Fruit fly (Drosophila melanogaster) whole organism, embryonic: Measurements from ENCODE around the gene niki.
A peak's percentile ranks its signal among the peaks of the same experiment; 100 is the strongest.

Source experiments
- Aef1 ChIP-seq: fragments of 200-800 bp; sonication (Bioruptor generic); IDR thresholded peaks from 3 replicates; pipeline ENCODE4 v1.3.6; 2022; ENCODE audit warnings: missing biosample characterization, missing genetic modification characterization
- CG10267 ChIP-seq: fragments of 200-800 bp; sonication (Bioruptor generic); optimal IDR thresholded peaks from 2 replicates; lab custom pipeline; 2018; ENCODE audit warnings: missing biosample characterization, mild to moderate bottlenecking, missing genetic modification characterization, moderate library complexity
- CG11093 ChIP-seq: fragments of 200-800 bp; sonication (Bioruptor generic); IDR thresholded peaks from 3 replicates; pipeline ENCODE4 v1.3.6; 2022; ENCODE audit warnings: missing biosample characterization, missing genetic modification characterization
- CG13287 ChIP-seq: fragments of 200-800 bp; sonication (Bioruptor generic); IDR thresholded peaks from 2 replicates; pipeline ENCODE4 v1.3.6; 2022; ENCODE audit warnings: missing biosample characterization, missing genetic modification characterization; ENCODE audit not compliant: partially characterized antibody
- CG14050 ChIP-seq: fragments of 200-800 bp; sonication (Bioruptor generic); IDR thresholded peaks from 3 replicates; pipeline ENCODE4 v1.3.6; 2022; ENCODE audit warnings: missing biosample characterization, missing genetic modification characterization
- CG14710 ChIP-seq: fragments of 200-800 bp; sonication (Bioruptor generic); optimal IDR thresholded peaks from 3 replicates; lab custom pipeline; 2019; ENCODE audit warnings: missing biosample characterization, mild to moderate bottlenecking, missing genetic modification characterization, moderate library complexity
- CG17829 ChIP-seq: fragments of 200-800 bp; optimal IDR thresholded peaks from 2 replicates; lab custom pipeline; 2019; ENCODE audit warnings: missing biosample characterization, mild to moderate bottlenecking, missing genetic modification characterization, moderate library complexity
- CG2116 ChIP-seq: fragments of 200-800 bp; sonication (Bioruptor generic); optimal IDR thresholded peaks from 3 replicates; lab custom pipeline; 2018; ENCODE audit warnings: missing biosample characterization, mild to moderate bottlenecking, missing genetic modification characterization
- CG3065 ChIP-seq: fragments of 200-800 bp; sonication (Bioruptor generic); optimal IDR thresholded peaks from 2 replicates; lab custom pipeline; 2016; ENCODE audit warnings: missing biosample characterization, missing genetic modification characterization
- CG3847 ChIP-seq: fragments of 200-800 bp; sonication (Bioruptor generic); IDR thresholded peaks from 2 replicates; pipeline ENCODE4 v1.3.6; 2022; ENCODE audit warnings: missing biosample characterization, missing genetic modification characterization
- CG4617 ChIP-seq: fragments of 200-800 bp; sonication (Bioruptor generic); optimal IDR thresholded peaks from 3 replicates; lab custom pipeline; 2016; ENCODE audit warnings: missing biosample characterization, missing genetic modification characterization, borderline replicate concordance
- CG4730 ChIP-seq: fragments of 200-800 bp; sonication (Bioruptor generic); IDR thresholded peaks from 2 replicates; pipeline ENCODE4 v1.3.6; 2022; ENCODE audit warnings: missing biosample characterization, missing genetic modification characterization
- CG5245 ChIP-seq: fragments of 200-800 bp; sonication (Bioruptor generic); optimal IDR thresholded peaks from 3 replicates; lab custom pipeline; 2016; ENCODE audit warnings: missing biosample characterization, missing genetic modification characterization
- CG6654 ChIP-seq: fragments of 200-800 bp; sonication (Bioruptor generic); optimal IDR thresholded peaks from 2 replicates; lab custom pipeline; 2017; ENCODE audit warnings: missing biosample characterization, mild to moderate bottlenecking, missing genetic modification characterization
- CG8478 ChIP-seq: fragments of >200 bp; optimal IDR thresholded peaks from 2 replicates; lab custom pipeline; 2018
- CG9797 ChIP-seq: fragments of 200-800 bp; sonication (Bioruptor generic); optimal IDR thresholded peaks from 3 replicates; lab custom pipeline; 2018; ENCODE audit warnings: missing biosample characterization, mild to moderate bottlenecking, missing genetic modification characterization
- Deaf1 ChIP-seq: fragments of 200-800 bp; optimal IDR thresholded peaks from 3 replicates; lab custom pipeline; 2019; ENCODE audit warnings: missing biosample characterization, mild to moderate bottlenecking, missing genetic modification characterization, moderate library complexity
- Dll ChIP-seq: fragments of 200-800 bp; sonication (Bioruptor generic); IDR thresholded peaks from 4 replicates; pipeline ENCODE4 v1.3.6; 2022; ENCODE audit warnings: missing biosample characterization, missing genetic modification characterization; ENCODE audit not compliant: partially characterized antibody
- Dp ChIP-seq: fragments of 200-800 bp; sonication (Bioruptor generic); optimal IDR thresholded peaks from 2 replicates; lab custom pipeline; 2018; ENCODE audit warnings: missing biosample characterization, mild to moderate bottlenecking, missing genetic modification characterization, moderate library complexity
- E2f2 ChIP-seq: fragments of 200-800 bp; sonication (Bioruptor generic); IDR thresholded peaks from 2 replicates; pipeline ENCODE4 v1.3.6; 2022; ENCODE audit warnings: missing biosample characterization, missing genetic modification characterization
- Fer3 ChIP-seq: fragments of 200-800 bp; sonication (Bioruptor generic); optimal IDR thresholded peaks from 2 replicates; lab custom pipeline; 2018; ENCODE audit warnings: missing biosample characterization, mild to moderate bottlenecking, missing genetic modification characterization, moderate library complexity
- HLH3B ChIP-seq: fragments of 200-800 bp; sonication (Bioruptor generic); IDR thresholded peaks from 2 replicates; pipeline ENCODE4 v1.3.6; 2022; ENCODE audit warnings: missing biosample characterization, missing genetic modification characterization
- Hmx ChIP-seq: fragments of 200-800 bp; sonication (Bioruptor generic); optimal IDR thresholded peaks from 2 replicates; lab custom pipeline; 2016; ENCODE audit warnings: missing biosample characterization, missing genetic modification characterization
- MBD-R2 ChIP-seq: fragments of 200-800 bp; sonication (Bioruptor generic); IDR thresholded peaks from 2 replicates; pipeline ENCODE4 v1.3.6; 2022; ENCODE audit warnings: missing biosample characterization, missing genetic modification characterization
- MESR4 ChIP-seq: fragments of 200-800 bp; sonication (Bioruptor generic); optimal IDR thresholded peaks from 2 replicates; lab custom pipeline; 2018; ENCODE audit warnings: missing biosample characterization, mild to moderate bottlenecking, missing genetic modification characterization, moderate library complexity
- NFAT ChIP-seq: fragments of 200-800 bp; sonication (Bioruptor generic); IDR thresholded peaks from 2 replicates; pipeline ENCODE4 v1.3.6; 2022; ENCODE audit warnings: missing biosample characterization, missing genetic modification characterization
- NK7.1 ChIP-seq: fragments of 200-800 bp; sonication (Bioruptor generic); optimal IDR thresholded peaks from 3 replicates; lab custom pipeline; 2016; ENCODE audit warnings: missing biosample characterization, missing genetic modification characterization
- Scr ChIP-seq: fragments of 200-800 bp; sonication (Bioruptor generic); IDR thresholded peaks from 2 replicates; pipeline ENCODE4 v1.3.6; 2022; ENCODE audit warnings: missing biosample characterization, missing genetic modification characterization; ENCODE audit not compliant: partially characterized antibody
- Sox102F ChIP-seq: fragments of 200-800 bp; sonication (Bioruptor generic); optimal IDR thresholded peaks from 2 replicates; lab custom pipeline; 2018; ENCODE audit warnings: missing biosample characterization, mild to moderate bottlenecking, missing genetic modification characterization, moderate library complexity
- Stat92E ChIP-seq, 3 experiments: fragments of >200 bp in 2 of 3; fragments of 200-800 bp in 1 of 3; sonication (Bioruptor generic) in 1 of 3; optimal IDR thresholded peaks; 2 replicates each; lab custom pipeline; 2017 to 2019; ENCODE audit warnings: missing biosample characterization in 3 of 3, missing genetic modification characterization in 3 of 3, mild to moderate bottlenecking in 1 of 3, moderate library complexity in 1 of 3
- YL-1 ChIP-seq: fragments of 200-800 bp; sonication (Bioruptor generic); optimal IDR thresholded peaks from 3 replicates; lab custom pipeline; 2017; ENCODE audit warnings: missing biosample characterization, mild to moderate bottlenecking, missing genetic modification characterization
- abd-A ChIP-seq: fragments of 200-800 bp; sonication (Bioruptor generic); optimal IDR thresholded peaks from 3 replicates; lab custom pipeline; 2019; ENCODE audit warnings: missing biosample characterization, mild to moderate bottlenecking, missing genetic modification characterization, moderate library complexity
- bbx ChIP-seq: fragments of 200-800 bp; sonication (Bioruptor generic); IDR thresholded peaks from 2 replicates; pipeline ENCODE4 v1.3.6; 2022; ENCODE audit warnings: missing biosample characterization, missing genetic modification characterization; ENCODE audit not compliant: partially characterized antibody
- ci ChIP-seq: fragments of 200-800 bp; sonication (Bioruptor generic); IDR thresholded peaks from 3 replicates; pipeline ENCODE4 v1.3.6; 2022; ENCODE audit warnings: missing biosample characterization, missing genetic modification characterization
- ftz-f1 ChIP-seq: fragments of 200-800 bp; sonication (Bioruptor generic); optimal IDR thresholded peaks from 2 replicates; lab custom pipeline; 2016; ENCODE audit warnings: missing biosample characterization, missing genetic modification characterization
- gfzf ChIP-seq: fragments of 200-800 bp; sonication (Bioruptor generic); optimal IDR thresholded peaks from 2 replicates; lab custom pipeline; 2016; ENCODE audit warnings: missing biosample characterization, mild to moderate bottlenecking, missing genetic modification characterization, moderate library complexity
- kay ChIP-seq: fragments of 200-800 bp; sonication (Bioruptor generic); optimal IDR thresholded peaks from 2 replicates; lab custom pipeline; 2016; ENCODE audit warnings: missing biosample characterization, missing genetic modification characterization
- ken ChIP-seq: fragments of 200-800 bp; sonication (Bioruptor generic); IDR thresholded peaks from 3 replicates; pipeline ENCODE4 v1.3.6; 2022; ENCODE audit warnings: missing biosample characterization, missing genetic modification characterization
- lab ChIP-seq: fragments of 200-800 bp; sonication (Bioruptor generic); optimal IDR thresholded peaks from 3 replicates; lab custom pipeline; 2017; ENCODE audit warnings: missing biosample characterization, missing genetic modification characterization, mild to moderate bottlenecking, moderate library complexity, missing genetic modification reagents
- org-1 ChIP-seq: fragments of 200-800 bp; sonication (Bioruptor generic); optimal IDR thresholded peaks from 2 replicates; lab custom pipeline; 2017; ENCODE audit warnings: missing biosample characterization, missing genetic modification characterization
- pzg ChIP-seq: fragments of 200-800 bp; sonication (Bioruptor generic); optimal IDR thresholded peaks from 3 replicates; lab custom pipeline; 2018; ENCODE audit warnings: missing biosample characterization, mild to moderate bottlenecking, missing genetic modification characterization, moderate library complexity
- rib ChIP-seq: fragments of 200-800 bp; sonication (Bioruptor generic); IDR thresholded peaks from 2 replicates; pipeline ENCODE4 v1.3.6; 2022; ENCODE audit warnings: missing biosample characterization, missing genetic modification characterization
- seq ChIP-seq: fragments of 200-800 bp; sonication (Bioruptor generic); IDR thresholded peaks from 2 replicates; pipeline ENCODE4 v1.3.6; 2022; ENCODE audit warnings: missing biosample characterization, missing genetic modification characterization
- stwl ChIP-seq: fragments of 200-800 bp; sonication (Bioruptor generic); optimal IDR thresholded peaks from 3 replicates; lab custom pipeline; 2018; ENCODE audit warnings: missing biosample characterization, mild to moderate bottlenecking, missing genetic modification characterization, moderate library complexity
- trem ChIP-seq: fragments of 200-800 bp; optimal IDR thresholded peaks from 3 replicates; lab custom pipeline; 2019; ENCODE audit warnings: missing biosample characterization, mild to moderate bottlenecking, missing genetic modification characterization, moderate library complexity

niki gene

DNA sequence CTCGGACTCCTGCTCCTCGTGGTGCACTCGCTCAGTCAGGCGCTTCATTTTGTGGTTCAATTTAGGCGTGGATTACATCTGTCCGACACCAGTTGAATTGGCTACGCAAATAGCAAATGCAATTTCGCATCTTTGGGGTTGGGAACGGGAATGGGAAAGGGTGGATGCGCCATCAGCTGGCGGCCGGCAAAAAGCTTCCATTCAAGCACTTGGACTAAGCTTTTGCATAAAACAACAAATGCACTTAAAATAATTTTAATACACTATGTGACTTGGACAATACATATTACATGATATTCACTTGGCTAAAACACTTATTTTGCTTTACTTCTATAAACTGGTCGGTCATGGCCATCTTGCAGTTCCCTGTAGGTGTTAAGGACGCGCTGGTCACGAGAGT, 30.7 kb upstream of the niki start, which contains the start of gene HDAC11:
HDAC11 (minus strand) TSS at position 101 of the 400 bp plus-strand sequence.
- TF ChIP-seq abd-A (no peak), Sox102F (no peak), Deaf1 (tag; lab: Kevin White, UChicago) (no peak), Aef1 (no peak), ci (GFP tag; lab: Robert Waterston, UW) (no peak), CG6654 (GFP tag; lab: Kevin White, UChicago) (no peak), CG5245 (no peak), seq (GFP tag; lab: Robert Waterston, UW) (no peak), CG3847 (no peak), Fer3 (no peak), HLH3B (GFP tag; lab: Robert Waterston, UW) (no peak), CG4730 (GFP tag; lab: Robert Waterston, UW) (no peak)

DNA sequence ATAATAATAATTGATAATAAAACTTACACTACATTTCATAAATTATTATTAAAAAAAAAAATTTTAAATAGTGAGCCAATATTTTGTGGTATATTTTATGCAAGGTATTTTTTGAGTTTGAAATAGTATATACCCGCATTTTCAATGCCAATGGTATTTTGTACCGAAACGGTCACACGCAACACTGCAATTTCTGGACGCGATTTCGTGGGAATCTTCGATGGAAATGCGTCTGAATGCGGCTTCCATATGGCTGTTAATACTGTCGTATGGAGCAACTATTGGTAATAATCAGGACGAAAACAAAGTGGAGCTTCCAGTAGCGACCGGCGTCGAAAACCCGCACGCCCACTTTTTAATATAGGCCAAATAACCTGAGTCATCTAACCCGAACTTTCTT, 26.0 kb upstream of the niki start, which contains the start of gene Nct:
Nct (plus strand) TSS at position 173 of the 400 bp plus-strand sequence.
- TF ChIP-seq bbx (GFP tag; lab: Robert Waterston, UW) (0 out of 2 replicates have a peak, but pooled peaks have one; percentile 11), YL-1 (peak; percentile 43), Hmx (GFP tag; lab: Kevin White, UChicago) (no peak), stwl (tag; lab: Kevin White, UChicago) (no peak), CG9797 (peak; percentile 72), CG14710 (tag; lab: Kevin White, UChicago) (peak; percentile 38), pzg (peak; percentile 53), NK7.1 (no peak), kay (GFP tag; lab: Kevin White, UChicago) (peak; percentile 1), gfzf (GFP tag; lab: Kevin White, UChicago) (peak; percentile 75), CG4617 (GFP tag; lab: Kevin White, UChicago) (peak; percentile 51), Fer3 (no peak), lab (GFP tag; lab: Kevin White, UChicago) (no peak), ftz-f1 (peak; percentile 0), trem (tag; lab: Kevin White, UChicago) (peak; percentile 18), CG2116 (GFP tag; lab: Kevin White, UChicago) (peak; percentile 7), CG14050 (GFP tag; lab: Robert Waterston, UW) (no peak), org-1 (no peak), E2f2 (peak; percentile 72), Dll (GFP tag; lab: Robert Waterston, UW) (0 out of 4 replicates have a peak, but pooled peaks have one; percentile 15), ken (GFP tag; lab: Robert Waterston, UW) (no peak), CG10267 (tag; lab: Kevin White, UChicago) (peak; percentile 17), Stat92E (GFP tag; optimal IDR thresholded peaks at IDR 0.05; lab: Kevin White, UChicago) (peak in 1 of 3 experiments; percentile 22), CG8478 (no peak), CG13287 (GFP tag; lab: Robert Waterston, UW) (peak; percentile 35; the same call in 1 of the 2 replicates), Scr (peak; percentile 25; the same call in 1 of the 2 replicates), NFAT (GFP tag; lab: Robert Waterston, UW) (no peak), CG11093 (GFP tag; lab: Robert Waterston, UW) (no peak), Dp (GFP tag; lab: Kevin White, UChicago) (peak; percentile 60), rib (GFP tag; lab: Robert Waterston, UW) (no peak), CG3065 (no peak), CG17829 (peak; percentile 1), MBD-R2 (GFP tag; lab: Robert Waterston, UW) (peak; percentile 71; the same call in 1 of the 2 replicates), MESR4 (GFP tag; lab: Kevin White, UChicago) (peak; percentile 68)
